Fruit fly (Drosophila melanogaster) whole organism, embryonic: Measurements from ENCODE around the gene CG42525.

Experiments used
- Adf1 ChIP-seq: fragments of 200-800 bp; sonication (Bioruptor generic); IDR thresholded peaks from 2 replicates; pipeline ENCODE4 v1.3.6; 2022; ENCODE audit warnings: missing biosample characterization, missing genetic modification characterization
- B-H2 ChIP-seq: fragments of 200-800 bp; sonication (Bioruptor generic); optimal IDR thresholded peaks from 2 replicates; lab custom pipeline; 2018; ENCODE audit warnings: missing biosample characterization, mild to moderate bottlenecking, missing genetic modification characterization
- Bgb ChIP-seq: fragments of 200-800 bp; sonication (Bioruptor generic); IDR thresholded peaks from 2 replicates; pipeline ENCODE4 v1.3.6; 2022; ENCODE audit warnings: missing biosample characterization, missing genetic modification characterization; ENCODE audit not compliant: partially characterized antibody
- BtbVII ChIP-seq: fragments of 200-800 bp; sonication (Bioruptor generic); optimal IDR thresholded peaks from 3 replicates; lab custom pipeline; 2017; ENCODE audit warnings: missing biosample characterization, mild to moderate bottlenecking, missing genetic modification characterization
- CG1024 ChIP-seq: fragments of 200-800 bp; sonication (Bioruptor generic); IDR thresholded peaks from 2 replicates; pipeline ENCODE4 v1.3.6; 2022; ENCODE audit warnings: missing biosample characterization, missing genetic modification characterization
- CG10462 ChIP-seq: fragments of 200-800 bp; sonication (Bioruptor generic); optimal IDR thresholded peaks from 2 replicates; lab custom pipeline; 2016; ENCODE audit warnings: missing biosample characterization, missing genetic modification characterization
- CG10959 ChIP-seq: fragments of 200-800 bp; sonication (Bioruptor generic); IDR thresholded peaks from 2 replicates; pipeline ENCODE4 v1.3.6; 2022; ENCODE audit warnings: missing biosample characterization, missing genetic modification characterization
- CG12391 ChIP-seq: fragments of 200-800 bp; sonication (Bioruptor generic); optimal IDR thresholded peaks from 3 replicates; lab custom pipeline; 2018; ENCODE audit warnings: missing biosample characterization, mild to moderate bottlenecking, missing genetic modification characterization, moderate library complexity
- CG14667 ChIP-seq: fragments of 200-800 bp; sonication (Bioruptor generic); IDR thresholded peaks from 2 replicates; pipeline ENCODE4 v1.3.6; 2022; ENCODE audit warnings: missing biosample characterization, missing genetic modification characterization
- CG16863 ChIP-seq: fragments of 200-800 bp; sonication (Bioruptor generic); optimal IDR thresholded peaks from 3 replicates; lab custom pipeline; 2016; ENCODE audit warnings: missing biosample characterization, missing genetic modification characterization
- CG17328 ChIP-seq: fragments of 200-800 bp; sonication (Bioruptor generic); IDR thresholded peaks from 2 replicates; pipeline ENCODE4 v1.3.6; 2022; ENCODE audit warnings: missing biosample characterization, missing genetic modification characterization
- CG30020 ChIP-seq: fragments of 200-800 bp; optimal IDR thresholded peaks from 2 replicates; lab custom pipeline; 2019; ENCODE audit warnings: missing biosample characterization, mild to moderate bottlenecking, missing genetic modification characterization, moderate library complexity
- CG30403 ChIP-seq: fragments of 200-800 bp; sonication (Bioruptor generic); optimal IDR thresholded peaks from 3 replicates; lab custom pipeline; 2016; ENCODE audit warnings: missing biosample characterization, missing genetic modification characterization
- CG33557 ChIP-seq: fragments of 200-800 bp; sonication (Bioruptor generic); optimal IDR thresholded peaks from 2 replicates; lab custom pipeline; 2019; ENCODE audit warnings: missing biosample characterization, mild to moderate bottlenecking, missing genetic modification characterization, moderate library complexity
- CG3838 ChIP-seq: fragments of 200-800 bp; sonication (Bioruptor generic); optimal IDR thresholded peaks from 3 replicates; lab custom pipeline; 2016; ENCODE audit warnings: missing biosample characterization, missing genetic modification characterization
- CG5180 ChIP-seq: fragments of 200-800 bp; sonication (Bioruptor generic); optimal IDR thresholded peaks from 3 replicates; lab custom pipeline; 2017; ENCODE audit warnings: missing biosample characterization, missing genetic modification characterization, mild to moderate bottlenecking, moderate library complexity, missing genetic modification reagents
- CG8281 ChIP-seq: fragments of 200-800 bp; sonication (Bioruptor generic); optimal IDR thresholded peaks from 2 replicates; lab custom pipeline; 2018; ENCODE audit warnings: missing biosample characterization, mild to moderate bottlenecking, missing genetic modification characterization, moderate library complexity
- CG8944 ChIP-seq: fragments of 200-800 bp; sonication (Bioruptor generic); optimal IDR thresholded peaks from 3 replicates; lab custom pipeline; 2016; ENCODE audit warnings: missing biosample characterization, missing genetic modification characterization
- CG9215 ChIP-seq: fragments of 200-800 bp; sonication (Bioruptor generic); IDR thresholded peaks from 2 replicates; pipeline ENCODE4 v1.3.6; 2022; ENCODE audit warnings: missing biosample characterization, missing genetic modification characterization
- CHES-1-like ChIP-seq: fragments of 200-800 bp; sonication (Bioruptor generic); optimal IDR thresholded peaks from 2 replicates; lab custom pipeline; 2016; ENCODE audit warnings: missing biosample characterization, missing genetic modification characterization
- D19B ChIP-seq: fragments of 200-800 bp; sonication (Bioruptor generic); optimal IDR thresholded peaks from 2 replicates; lab custom pipeline; 2017; ENCODE audit warnings: missing biosample characterization, mild to moderate bottlenecking, missing genetic modification characterization
- Doc3 ChIP-seq: fragments of 200-800 bp; sonication (Bioruptor generic); IDR thresholded peaks from 3 replicates; pipeline ENCODE4 v1.3.6; 2022; ENCODE audit warnings: missing biosample characterization, missing genetic modification characterization; ENCODE audit not compliant: partially characterized antibody
- Dp ChIP-seq: fragments of 200-800 bp; sonication (Bioruptor generic); optimal IDR thresholded peaks from 2 replicates; lab custom pipeline; 2018; ENCODE audit warnings: missing biosample characterization, mild to moderate bottlenecking, missing genetic modification characterization, moderate library complexity
- HLH3B ChIP-seq: fragments of 200-800 bp; sonication (Bioruptor generic); IDR thresholded peaks from 2 replicates; pipeline ENCODE4 v1.3.6; 2022; ENCODE audit warnings: missing biosample characterization, missing genetic modification characterization
- Hmr ChIP-seq: fragments of 200-800 bp; sonication (Bioruptor generic); optimal IDR thresholded peaks from 3 replicates; lab custom pipeline; 2017; ENCODE audit warnings: mild to moderate bottlenecking, missing biosample characterization, missing genetic modification reagents, missing genetic modification characterization
- Hr78 ChIP-seq, 2 experiments: fragments of 200-800 bp in 1 of 2; fragments of >200 bp in 1 of 2; sonication (Bioruptor generic) in 1 of 2; optimal IDR thresholded peaks; 2 replicates each; lab custom pipeline; 2017 to 2019; ENCODE audit warnings: missing biosample characterization in 2 of 2, missing genetic modification characterization in 2 of 2, mild to moderate bottlenecking in 1 of 2, moderate library complexity in 1 of 2
- Sox100B ChIP-seq: fragments of 200-800 bp; sonication (Bioruptor generic); optimal IDR thresholded peaks from 3 replicates; lab custom pipeline; 2018; ENCODE audit warnings: missing biosample characterization, mild to moderate bottlenecking, missing genetic modification characterization
- Ssrp ChIP-seq: fragments of 200-800 bp; sonication (Bioruptor generic); optimal IDR thresholded peaks from 2 replicates; lab custom pipeline; 2018; ENCODE audit warnings: missing biosample characterization, mild to moderate bottlenecking, missing genetic modification characterization, moderate library complexity
- ac ChIP-seq: fragments of 200-800 bp; sonication (Bioruptor generic); optimal IDR thresholded peaks from 3 replicates; lab custom pipeline; 2017; ENCODE audit warnings: missing biosample characterization, mild to moderate bottlenecking, missing genetic modification characterization
- amos ChIP-seq: fragments of 200-800 bp; sonication (Bioruptor generic); IDR thresholded peaks from 2 replicates; pipeline ENCODE4 v1.3.6; 2022; ENCODE audit warnings: missing biosample characterization, missing genetic modification characterization; ENCODE audit not compliant: partially characterized antibody
- ase ChIP-seq: fragments of 200-800 bp; sonication (Bioruptor generic); IDR thresholded peaks from 3 replicates; pipeline ENCODE4 v1.3.6; 2022; ENCODE audit warnings: missing biosample characterization, missing genetic modification characterization
- bigmax ChIP-seq: fragments of 200-800 bp; sonication (Bioruptor generic); optimal IDR thresholded peaks from 2 replicates; lab custom pipeline; 2018; ENCODE audit warnings: missing biosample characterization, mild to moderate bottlenecking, missing genetic modification characterization
- cad ChIP-seq: fragments of >200 bp; optimal IDR thresholded peaks from 2 replicates; lab custom pipeline; 2017; ENCODE audit warnings: missing biosample characterization, missing genetic modification characterization
- chn ChIP-seq: fragments of 200-800 bp; sonication (Bioruptor generic); optimal IDR thresholded peaks from 2 replicates; lab custom pipeline; 2016; ENCODE audit warnings: missing biosample characterization, missing genetic modification characterization
- fd64A ChIP-seq: fragments of 200-800 bp; sonication (Bioruptor generic); optimal IDR thresholded peaks from 3 replicates; lab custom pipeline; 2018; ENCODE audit warnings: missing biosample characterization, mild to moderate bottlenecking, missing genetic modification characterization
- grn ChIP-seq: fragments of 200-800 bp; sonication (Bioruptor generic); optimal IDR thresholded peaks from 3 replicates; lab custom pipeline; 2017; ENCODE audit warnings: missing biosample characterization, missing genetic modification characterization
- hkb ChIP-seq, 2 experiments: fragments of 200-800 bp in 1 of 2; fragments of >200 bp in 1 of 2; sonication (Bioruptor generic) in 1 of 2; IDR thresholded peaks in 1 of 2; optimal IDR thresholded peaks in 1 of 2; 2 replicates each; pipeline versions ENCODE4 v1.3.6 to Lab custom; 2017 to 2022; ENCODE audit warnings: missing biosample characterization in 1 of 2, missing genetic modification characterization in 1 of 2
- jigr1 ChIP-seq: fragments of 200-800 bp; sonication (Bioruptor generic); IDR thresholded peaks from 3 replicates; pipeline ENCODE4 v1.3.6; 2022; ENCODE audit warnings: missing biosample characterization, missing genetic modification characterization
- lab ChIP-seq: fragments of 200-800 bp; sonication (Bioruptor generic); optimal IDR thresholded peaks from 3 replicates; lab custom pipeline; 2017; ENCODE audit warnings: missing biosample characterization, missing genetic modification characterization, mild to moderate bottlenecking, moderate library complexity, missing genetic modification reagents
- pb ChIP-seq: fragments of 200-800 bp; sonication (Bioruptor generic); optimal IDR thresholded peaks from 3 replicates; lab custom pipeline; 2016; ENCODE audit warnings: missing biosample characterization, missing genetic modification characterization
- sc ChIP-seq, 3 experiments: fragments of >200 bp in 2 of 3; fragments of 200-800 bp in 1 of 3; sonication (Bioruptor generic) in 1 of 3; optimal IDR thresholded peaks; 2 replicates in 2 of 3; 3 replicates in 1 of 3; lab custom pipeline; 2017; ENCODE audit warnings: mild to moderate bottlenecking in 1 of 3, missing biosample characterization in 1 of 3, missing genetic modification characterization in 1 of 3, missing genetic modification reagents in 1 of 3
- sima ChIP-seq: fragments of 200-800 bp; sonication (Bioruptor generic); optimal IDR thresholded peaks from 2 replicates; lab custom pipeline; 2016; ENCODE audit warnings: missing biosample characterization, missing genetic modification characterization
- tgo ChIP-seq: fragments of 200-800 bp; sonication (Bioruptor generic); IDR thresholded peaks from 3 replicates; pipeline ENCODE4 v1.3.6; 2022; ENCODE audit warnings: missing biosample characterization, missing genetic modification characterization
- unpg ChIP-seq: fragments of 200-800 bp; sonication (Bioruptor generic); optimal IDR thresholded peaks from 3 replicates; lab custom pipeline; 2018; ENCODE audit warnings: missing biosample characterization, mild to moderate bottlenecking, missing genetic modification characterization, moderate library complexity
- vfl ChIP-seq: fragments of 200-800 bp; sonication (Bioruptor generic); optimal IDR thresholded peaks from 2 replicates; lab custom pipeline; 2016; ENCODE audit warnings: missing biosample characterization, missing genetic modification characterization
- zen2 ChIP-seq: fragments of 200-800 bp; sonication (Bioruptor generic); IDR thresholded peaks from 3 replicates; pipeline ENCODE4 v1.3.6; 2022; ENCODE audit warnings: missing biosample characterization, missing genetic modification characterization; ENCODE audit not compliant: partially characterized antibody

CG42525 gene

DNA sequence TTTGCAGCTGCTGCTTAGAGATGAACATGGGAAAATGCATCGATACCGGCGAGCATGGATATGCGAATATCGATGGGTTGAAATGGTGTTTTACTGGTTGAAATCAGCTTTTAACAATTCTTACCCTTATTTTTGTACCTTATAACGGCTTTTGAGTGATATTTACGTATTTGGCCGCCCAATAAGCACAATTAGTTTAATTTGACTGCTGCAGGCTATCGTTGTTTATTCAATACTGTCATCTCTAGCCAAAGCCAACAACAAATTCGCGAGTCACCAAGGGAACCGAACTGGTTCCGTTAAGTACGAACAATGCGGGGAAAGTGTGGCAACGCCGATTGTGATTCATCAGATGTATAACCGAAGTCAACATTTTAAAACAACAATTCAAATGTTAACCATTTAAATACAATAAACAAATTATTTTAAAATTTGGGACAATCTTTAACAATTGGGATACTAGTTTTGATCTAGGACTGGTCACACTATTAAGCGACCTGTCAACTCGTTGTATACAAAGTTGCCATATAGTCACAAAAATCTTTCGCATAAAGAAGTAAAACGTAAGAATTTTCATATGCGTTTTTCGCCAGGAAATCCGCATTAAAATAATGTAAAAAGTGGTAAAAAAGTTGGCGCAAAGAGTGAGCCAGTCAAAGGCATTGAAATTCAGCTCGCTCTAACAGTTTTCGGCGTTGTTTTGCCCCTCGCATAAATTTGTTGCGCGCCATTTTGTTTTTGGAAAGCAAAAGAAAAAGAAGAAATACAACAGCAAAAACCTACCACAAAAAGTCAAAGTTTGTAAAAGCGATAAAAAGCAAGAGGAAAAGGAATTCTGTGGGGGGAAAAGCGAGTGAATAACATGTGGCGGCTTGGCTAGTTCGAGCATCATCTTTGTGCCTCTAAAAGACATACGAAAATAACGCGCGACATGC lies 41.2 kb downstream of the CG42525 start, which contains the start of the genes Usp5 and BtbVII (continued):
- TF ChIP-seq tgo (GFP tag; lab: Robert Waterston, UW) = peak; percentile 60; the same call in 1 of the 3 replicates
- TF ChIP-seq sima (GFP tag; lab: Kevin White, UChicago) = no peak
- TF ChIP-seq grn (GFP tag; lab: Kevin White, UChicago) = no peak
- no peak for TF ChIP-seq CG8281 (tag; lab: Kevin White, UChicago)
- peak; percentile 48; the same call in 1 of the 2 replicates for TF ChIP-seq Adf1 (GFP tag; lab: Robert Waterston, UW)
- TF ChIP-seq amos (GFP tag; lab: Robert Waterston, UW) = peak; percentile 90
- TF ChIP-seq D19B = no peak
- peak; percentile 87 for TF ChIP-seq chn (GFP tag; lab: Kevin White, UChicago)
- peak; percentile 50 for TF ChIP-seq CG33557
- peak; percentile 39; the same call in 1 of the 2 replicates for TF ChIP-seq CG9215 (GFP tag; lab: Robert Waterston, UW)
- TF ChIP-seq Dp = peak; percentile 44
- peak; percentile 43 for TF ChIP-seq pb
- no peak for TF ChIP-seq bigmax (GFP tag; lab: Kevin White, UChicago)
- 0 out of 2 replicates have a peak, but pooled peaks have one; percentile 14 for TF ChIP-seq HLH3B
- TF ChIP-seq CG10462 (GFP tag; lab: Kevin White, UChicago) = peak; percentile 46
- no peak for TF ChIP-seq Hr78 (GFP tag; optimal IDR thresholded peaks at IDR 0.05; lab: Kevin White, UChicago)
- no peak for TF ChIP-seq jigr1 (GFP tag; lab: Robert Waterston, UW)
- peak; percentile 51 for TF ChIP-seq unpg (GFP tag; lab: Kevin White, UChicago)
- TF ChIP-seq zen2 (GFP tag; lab: Robert Waterston, UW) = peak; percentile 97
- TF ChIP-seq Doc3 (GFP tag; lab: Robert Waterston, UW) = peak; percentile 99
- TF ChIP-seq CG30403 (GFP tag; lab: Kevin White, UChicago) = peak; percentile 69
- TF ChIP-seq Hmr = peak; percentile 50
- peak; percentile 91 for TF ChIP-seq Bgb
- TF ChIP-seq CG12391 (tag; lab: Kevin White, UChicago) = peak; percentile 67
- no peak; the same call in 1 of the 2 replicates for TF ChIP-seq CG10959
- peak; percentile 30; the same call in 1 of the 2 replicates for TF ChIP-seq CG17328 (GFP tag; lab: Robert Waterston, UW)
- TF ChIP-seq CG30020 (tag; lab: Kevin White, UChicago) = peak; percentile 50
- peak; percentile 51 for TF ChIP-seq vfl (GFP tag; lab: Kevin White, UChicago)
- TF ChIP-seq lab (GFP tag; lab: Kevin White, UChicago) = peak; percentile 67
- no peak for TF ChIP-seq fd64A (GFP tag; lab: Kevin White, UChicago)
- peak; percentile 28 for TF ChIP-seq Ssrp (tag; lab: Kevin White, UChicago)
- peak; percentile 77 for TF ChIP-seq B-H2 (GFP tag; lab: Kevin White, UChicago)
- peak; percentile 77 for TF ChIP-seq hkb (optimal IDR thresholded peaks at IDR 0.05; lab: Kevin White, UChicago)
- TF ChIP-seq hkb (GFP tag; IDR thresholded peaks at IDR 0.05; lab: Robert Waterston, UW) = peak; percentile 50
- TF ChIP-seq CG8944 (GFP tag; lab: Kevin White, UChicago) = peak; percentile 72
- peak; percentile 68 for TF ChIP-seq CG16863 (GFP tag; lab: Kevin White, UChicago)
- no peak for TF ChIP-seq CG1024
- TF ChIP-seq cad (GFP tag; lab: Kevin White, UChicago) = no peak
- peak; percentile 13 for TF ChIP-seq BtbVII (GFP tag; lab: Kevin White, UChicago)
- TF ChIP-seq CG5180 (GFP tag; lab: Kevin White, UChicago) = peak; percentile 24
- no peak for TF ChIP-seq sc (optimal IDR thresholded peaks at IDR 0.05; lab: Kevin White, UChicago)
- no peak for TF ChIP-seq sc (GFP tag; optimal IDR thresholded peaks at IDR 0.05; lab: Kevin White, UChicago)
- TF ChIP-seq ase (GFP tag; lab: Robert Waterston, UW) = no peak; the same call in 2 of the 3 replicates
- TF ChIP-seq ac (GFP tag; lab: Kevin White, UChicago) = peak; percentile 67
- TF ChIP-seq Sox100B (GFP tag; lab: Kevin White, UChicago) = no peak
- peak; percentile 62 for TF ChIP-seq CHES-1-like (GFP tag; lab: Kevin White, UChicago)
- TF ChIP-seq CG14667 (GFP tag; lab: Robert Waterston, UW) = no peak
- TF ChIP-seq CG3838 (GFP tag; lab: Kevin White, UChicago) = no peak
